Fruit fly (Drosophila melanogaster) whole organism, embryonic: ENCODE data around the gene Glyat.

Source experiments
- CG10543 ChIP-seq: fragments of 200-800 bp; sonication (Bioruptor generic); optimal IDR thresholded peaks from 3 replicates; lab custom pipeline; 2017; ENCODE audit warnings: missing biosample characterization, mild to moderate bottlenecking, missing genetic modification characterization, moderate library complexity
- CG10565 ChIP-seq: fragments of 200-800 bp; sonication (Bioruptor generic); optimal IDR thresholded peaks from 3 replicates; lab custom pipeline; 2016; ENCODE audit warnings: missing biosample characterization, mild to moderate bottlenecking, missing genetic modification characterization
- CG11696 ChIP-seq: fragments of 200-800 bp; sonication (Bioruptor generic); IDR thresholded peaks from 2 replicates; pipeline ENCODE4 v1.3.6; 2022; ENCODE audit warnings: missing biosample characterization, missing genetic modification characterization
- CG12391 ChIP-seq: fragments of 200-800 bp; sonication (Bioruptor generic); optimal IDR thresholded peaks from 3 replicates; lab custom pipeline; 2018; ENCODE audit warnings: missing biosample characterization, mild to moderate bottlenecking, missing genetic modification characterization, moderate library complexity
- CG14050 ChIP-seq: fragments of 200-800 bp; sonication (Bioruptor generic); IDR thresholded peaks from 3 replicates; pipeline ENCODE4 v1.3.6; 2022; ENCODE audit warnings: missing biosample characterization, missing genetic modification characterization
- CG14710 ChIP-seq: fragments of 200-800 bp; sonication (Bioruptor generic); optimal IDR thresholded peaks from 3 replicates; lab custom pipeline; 2019; ENCODE audit warnings: missing biosample characterization, mild to moderate bottlenecking, missing genetic modification characterization, moderate library complexity
- CG15601 ChIP-seq: fragments of 200-800 bp; sonication (Bioruptor generic); optimal IDR thresholded peaks from 3 replicates; lab custom pipeline; 2019; ENCODE audit warnings: missing biosample characterization, mild to moderate bottlenecking, missing genetic modification characterization, moderate library complexity
- CG17186 ChIP-seq: fragments of 200-800 bp; sonication (Bioruptor generic); optimal IDR thresholded peaks from 3 replicates; lab custom pipeline; 2017; ENCODE audit warnings: missing biosample characterization, missing genetic modification reagents, missing genetic modification characterization
- CG17568 ChIP-seq: fragments of 200-800 bp; sonication (Bioruptor generic); optimal IDR thresholded peaks from 2 replicates; lab custom pipeline; 2018; ENCODE audit warnings: missing biosample characterization, mild to moderate bottlenecking, missing genetic modification characterization, moderate library complexity
- CG17912 ChIP-seq: fragments of 200-800 bp; sonication (Bioruptor generic); optimal IDR thresholded peaks from 2 replicates; lab custom pipeline; 2018; ENCODE audit warnings: missing biosample characterization, mild to moderate bottlenecking, missing genetic modification characterization
- CG2875 ChIP-seq: fragments of 200-800 bp; sonication (Bioruptor generic); optimal IDR thresholded peaks from 2 replicates; lab custom pipeline; 2017; ENCODE audit warnings: missing biosample characterization, mild to moderate bottlenecking, missing genetic modification characterization, missing genetic modification reagents
- CG4328 ChIP-seq: fragments of 200-800 bp; sonication (Bioruptor generic); optimal IDR thresholded peaks from 3 replicates; lab custom pipeline; 2017; ENCODE audit warnings: missing biosample characterization, missing genetic modification reagents, missing genetic modification characterization
- CG43689 ChIP-seq: fragments of 200-800 bp; sonication (Bioruptor generic); IDR thresholded peaks from 2 replicates; pipeline ENCODE4 v1.3.6; 2022; ENCODE audit warnings: missing biosample characterization, missing genetic modification characterization
- CG4424 ChIP-seq: fragments of 200-800 bp; sonication (Bioruptor generic); optimal IDR thresholded peaks from 3 replicates; lab custom pipeline; 2016; ENCODE audit warnings: missing biosample characterization, missing genetic modification characterization
- CG5245 ChIP-seq: fragments of 200-800 bp; sonication (Bioruptor generic); optimal IDR thresholded peaks from 3 replicates; lab custom pipeline; 2016; ENCODE audit warnings: missing biosample characterization, missing genetic modification characterization
- CG6854 ChIP-seq: fragments of 200-800 bp; sonication (Bioruptor generic); optimal IDR thresholded peaks from 3 replicates; lab custom pipeline; 2017; ENCODE audit warnings: missing biosample characterization, mild to moderate bottlenecking, missing genetic modification characterization
- CG7745 ChIP-seq: fragments of 200-800 bp; sonication (Bioruptor generic); optimal IDR thresholded peaks from 2 replicates; lab custom pipeline; 2018; ENCODE audit warnings: missing biosample characterization, mild to moderate bottlenecking, missing genetic modification characterization, moderate library complexity
- CG8089 ChIP-seq: fragments of 200-800 bp; sonication (Bioruptor generic); optimal IDR thresholded peaks from 3 replicates; lab custom pipeline; 2016; ENCODE audit warnings: missing biosample characterization, missing genetic modification characterization
- CG9727 ChIP-seq: fragments of 200-800 bp; sonication (Bioruptor generic); optimal IDR thresholded peaks from 3 replicates; lab custom pipeline; 2017; ENCODE audit warnings: missing biosample characterization, mild to moderate bottlenecking, missing genetic modification characterization
- CG9876 ChIP-seq: fragments of 200-800 bp; sonication (Bioruptor generic); optimal IDR thresholded peaks from 2 replicates; lab custom pipeline; 2016; ENCODE audit warnings: missing biosample characterization, missing genetic modification characterization
- CHES-1-like ChIP-seq: fragments of 200-800 bp; sonication (Bioruptor generic); optimal IDR thresholded peaks from 2 replicates; lab custom pipeline; 2016; ENCODE audit warnings: missing biosample characterization, missing genetic modification characterization
- CkIIα-i1 ChIP-seq: fragments of 200-800 bp; sonication (Bioruptor generic); IDR thresholded peaks from 2 replicates; pipeline ENCODE4 v1.3.6; 2022; ENCODE audit warnings: missing biosample characterization, missing genetic modification characterization
- Dfd ChIP-seq, 2 experiments: fragments of >200 bp; optimal IDR thresholded peaks; 2 replicates each; lab custom pipeline; 2017; ENCODE audit warnings: missing biosample characterization in 2 of 2, missing genetic modification characterization in 2 of 2
- Dll ChIP-seq: fragments of 200-800 bp; sonication (Bioruptor generic); IDR thresholded peaks from 4 replicates; pipeline ENCODE4 v1.3.6; 2022; ENCODE audit warnings: missing biosample characterization, missing genetic modification characterization; ENCODE audit not compliant: partially characterized antibody
- Doc3 ChIP-seq: fragments of 200-800 bp; sonication (Bioruptor generic); IDR thresholded peaks from 3 replicates; pipeline ENCODE4 v1.3.6; 2022; ENCODE audit warnings: missing biosample characterization, missing genetic modification characterization; ENCODE audit not compliant: partially characterized antibody
- Drgx ChIP-seq: fragments of 200-800 bp; sonication (Bioruptor generic); IDR thresholded peaks from 2 replicates; pipeline ENCODE4 v1.3.6; 2022; ENCODE audit warnings: missing biosample characterization, missing genetic modification characterization
- Fer1 ChIP-seq: fragments of 200-800 bp; sonication (Bioruptor generic); optimal IDR thresholded peaks from 2 replicates; lab custom pipeline; 2017; ENCODE audit warnings: missing biosample characterization, mild to moderate bottlenecking, missing genetic modification characterization
- Hmx ChIP-seq: fragments of 200-800 bp; sonication (Bioruptor generic); optimal IDR thresholded peaks from 2 replicates; lab custom pipeline; 2016; ENCODE audit warnings: missing biosample characterization, missing genetic modification characterization
- Jarid2 ChIP-seq: fragments of 200-800 bp; sonication (Bioruptor generic); optimal IDR thresholded peaks from 3 replicates; lab custom pipeline; 2017; ENCODE audit warnings: mild to moderate bottlenecking, missing biosample characterization, missing genetic modification reagents, missing genetic modification characterization
- Med ChIP-seq: fragments of 200-800 bp; sonication (Bioruptor generic); peaks from one replicate; lab custom pipeline; 2016; ENCODE audit warnings: missing biosample characterization, missing genetic modification characterization, mild to moderate bottlenecking, inconsistent platforms, moderate library complexity
- NfI ChIP-seq: fragments of 200-800 bp; sonication (Bioruptor generic); optimal IDR thresholded peaks from 3 replicates; lab custom pipeline; 2018; ENCODE audit warnings: missing biosample characterization, mild to moderate bottlenecking, missing genetic modification characterization, moderate library complexity
- Ravus ChIP-seq: fragments of 200-800 bp; sonication (Bioruptor generic); IDR thresholded peaks from 2 replicates; pipeline ENCODE4 v1.3.6; 2022; ENCODE audit warnings: missing biosample characterization, missing genetic modification characterization
- Sox102F ChIP-seq: fragments of 200-800 bp; sonication (Bioruptor generic); optimal IDR thresholded peaks from 2 replicates; lab custom pipeline; 2018; ENCODE audit warnings: missing biosample characterization, mild to moderate bottlenecking, missing genetic modification characterization, moderate library complexity
- Sry-δ ChIP-seq: fragments of 200-800 bp; sonication (Bioruptor generic); optimal IDR thresholded peaks from 2 replicates; lab custom pipeline; 2016; ENCODE audit warnings: missing biosample characterization, missing genetic modification characterization
- chif ChIP-seq, 2 experiments: fragments of 200-800 bp; sonication (Bioruptor generic); optimal IDR thresholded peaks; 3 replicates each; lab custom pipeline; 2016; ENCODE audit warnings: missing biosample characterization in 2 of 2, missing genetic modification characterization in 2 of 2
- cwo ChIP-seq: fragments of 200-800 bp; sonication (Bioruptor generic); optimal IDR thresholded peaks from 3 replicates; lab custom pipeline; 2017; ENCODE audit warnings: missing biosample characterization, missing genetic modification characterization, mild to moderate bottlenecking, moderate library complexity, missing genetic modification reagents
- dmrt11E ChIP-seq: fragments of 200-800 bp; sonication (Bioruptor generic); optimal IDR thresholded peaks from 3 replicates; lab custom pipeline; 2018; ENCODE audit warnings: missing biosample characterization, mild to moderate bottlenecking, missing genetic modification characterization, moderate library complexity
- emc ChIP-seq: fragments of 200-800 bp; sonication (Bioruptor generic); optimal IDR thresholded peaks from 2 replicates; lab custom pipeline; 2016; ENCODE audit warnings: missing biosample characterization, missing genetic modification characterization
- eve ChIP-seq, 2 experiments: fragments of >200 bp; optimal IDR thresholded peaks; 2 replicates each; lab custom pipeline; 2017; ENCODE audit warnings: missing biosample characterization in 2 of 2, missing genetic modification characterization in 2 of 2
- ewg ChIP-seq: fragments of 200-800 bp; sonication (Bioruptor generic); optimal IDR thresholded peaks from 3 replicates; lab custom pipeline; 2017; ENCODE audit warnings: mild to moderate bottlenecking, missing biosample characterization, missing genetic modification reagents, missing genetic modification characterization
- eyg ChIP-seq: fragments of 200-800 bp; sonication (Bioruptor generic); optimal IDR thresholded peaks from 3 replicates; lab custom pipeline; 2016; ENCODE audit warnings: missing biosample characterization, missing genetic modification characterization
- jigr1 ChIP-seq: fragments of 200-800 bp; sonication (Bioruptor generic); IDR thresholded peaks from 3 replicates; pipeline ENCODE4 v1.3.6; 2022; ENCODE audit warnings: missing biosample characterization, missing genetic modification characterization
- nmo ChIP-seq: fragments of 200-800 bp; sonication (Bioruptor generic); optimal IDR thresholded peaks from 2 replicates; lab custom pipeline; 2018; ENCODE audit warnings: missing biosample characterization, mild to moderate bottlenecking, missing genetic modification characterization, moderate library complexity
- pan ChIP-seq, 4 experiments: fragments of >200 bp in 3 of 4; fragments of 200-800 bp in 1 of 4; sonication (Bioruptor generic) in 1 of 4; optimal IDR thresholded peaks in 3 of 4; IDR thresholded peaks in 1 of 4; 2 replicates each; pipeline versions ENCODE4 v1.3.6 to Lab custom; 2017 to 2022; ENCODE audit warnings: missing biosample characterization in 2 of 4, missing genetic modification characterization in 2 of 4, mixed read lengths in 1 of 4
- peb ChIP-seq: fragments of 200-800 bp; sonication (Bioruptor generic); IDR thresholded peaks from 2 replicates; pipeline ENCODE4 v1.3.6; 2022; ENCODE audit warnings: missing biosample characterization, missing genetic modification characterization
- pros ChIP-seq: fragments of 200-800 bp; sonication (Bioruptor generic); optimal IDR thresholded peaks from 3 replicates; lab custom pipeline; 2019; ENCODE audit warnings: missing biosample characterization, mild to moderate bottlenecking, missing genetic modification characterization, moderate library complexity
- schlank ChIP-seq: fragments of 200-800 bp; sonication (Bioruptor generic); optimal IDR thresholded peaks from 2 replicates; lab custom pipeline; 2018; ENCODE audit warnings: missing biosample characterization, mild to moderate bottlenecking, missing genetic modification characterization
- sisA ChIP-seq: fragments of 200-800 bp; sonication (Bioruptor generic); IDR thresholded peaks from 2 replicates; pipeline ENCODE4 v1.3.6; 2022; ENCODE audit warnings: missing biosample characterization, missing genetic modification characterization
- wdn ChIP-seq: fragments of 200-800 bp; sonication (Bioruptor generic); IDR thresholded peaks from 2 replicates; pipeline ENCODE4 v1.3.6; 2022; ENCODE audit warnings: missing biosample characterization, missing genetic modification characterization
- z ChIP-seq: fragments of 200-800 bp; sonication (Bioruptor generic); IDR thresholded peaks from 3 replicates; pipeline ENCODE4 v1.3.6; 2022; ENCODE audit warnings: missing biosample characterization, missing genetic modification characterization

The Glyat gene

dm6 chr2L:8030693-8031210, 20.3 kb upstream of the Glyat start, which contains the start of gene Cka (continued):
- TF ChIP-seq CG5245 (no peak), CG17186 (GFP tag; lab: Kevin White, UChicago) (peak; percentile 36), CkIIα-i1 (GFP tag; lab: Robert Waterston, UW) (no peak), CG12391 (tag; lab: Kevin White, UChicago) (no peak), CG17568 (GFP tag; lab: Kevin White, UChicago) (no peak), pan (optimal IDR thresholded peaks at IDR 0.05; lab: Kevin White, UChicago) (no peak), pan (GFP tag; optimal IDR thresholded peaks at IDR 0.05 in 1 of 2, IDR thresholded peaks at IDR 0.05 in 1 of 2) (peak in 1 of 2 experiments; percentile 22), CG2875 (GFP tag; lab: Kevin White, UChicago) (peak; percentile 20), Dll (GFP tag; lab: Robert Waterston, UW) (no peak), Sry-δ (GFP tag; lab: Kevin White, UChicago) (no peak), Drgx (GFP tag; lab: Robert Waterston, UW) (no peak), CG4328 (GFP tag; lab: Kevin White, UChicago) (no peak), dmrt11E (tag; lab: Kevin White, UChicago) (no peak), CG6854 (GFP tag; lab: Kevin White, UChicago) (no peak), CG15601 (tag; lab: Kevin White, UChicago) (no peak), Jarid2 (GFP tag; lab: Kevin White, UChicago) (no peak), CG10565 (GFP tag; lab: Kevin White, UChicago) (no peak), CG11696 (GFP tag; lab: Robert Waterston, UW) (no peak), nmo (peak; percentile 35), CG43689 (no peak), CG17912 (GFP tag; lab: Kevin White, UChicago) (no peak), NfI (GFP tag; lab: Kevin White, UChicago) (peak; percentile 34), Sox102F (no peak), schlank (tag; lab: Kevin White, UChicago) (peak; percentile 31), CG14050 (GFP tag; lab: Robert Waterston, UW) (no peak), CG8089 (no peak), Ravus (GFP tag; lab: Robert Waterston, UW) (no peak), eyg (GFP tag; lab: Kevin White, UChicago) (no peak), Hmx (GFP tag; lab: Kevin White, UChicago) (no peak), wdn (no peak), emc (GFP tag; lab: Kevin White, UChicago) (no peak), Med (GFP tag; lab: Kevin White, UChicago) (peak; percentile 87), peb (GFP tag; lab: Robert Waterston, UW) (no peak), CG10543 (GFP tag; lab: Kevin White, UChicago) (peak; percentile 71), CHES-1-like (no peak), z (GFP tag; lab: Robert Waterston, UW) (no peak), jigr1 (no peak), chif (GFP tag; optimal IDR thresholded peaks at IDR 0.05; lab: Kevin White, UChicago) (no peak), sisA (GFP tag; lab: Robert Waterston, UW) (no peak), Dfd (GFP tag; optimal IDR thresholded peaks at IDR 0.05; lab: Kevin White, UChicago) (no peak), CG14710 (peak; percentile 49), pros (GFP tag; lab: Kevin White, UChicago) (no peak), Doc3 (GFP tag; lab: Robert Waterston, UW) (no peak), CG9876 (no peak), ewg (peak; percentile 13), CG4424 (GFP tag; lab: Kevin White, UChicago) (no peak), Fer1 (peak; percentile 43), CG7745 (peak; percentile 53), cwo (GFP tag; lab: Kevin White, UChicago) (no peak), eve (GFP tag; optimal IDR thresholded peaks at IDR 0.05; lab: Kevin White, UChicago) (no peak), CG9727 (GFP tag; lab: Kevin White, UChicago) (peak; percentile 2)
